Fruit fly (Drosophila melanogaster) whole organism, embryonic: Measurements from ENCODE around the gene OtopLc.

ENCODE experiments used
- Antp ChIP-seq: fragments of 200-800 bp; sonication (Bioruptor generic); optimal IDR thresholded peaks from 3 replicates; lab custom pipeline; 2016; ENCODE audit warnings: missing biosample characterization, missing genetic modification characterization
- BtbVII ChIP-seq: fragments of 200-800 bp; sonication (Bioruptor generic); optimal IDR thresholded peaks from 3 replicates; lab custom pipeline; 2017; ENCODE audit warnings: missing biosample characterization, mild to moderate bottlenecking, missing genetic modification characterization
- Bteb2 ChIP-seq: fragments of 200-800 bp; sonication (Bioruptor generic); optimal IDR thresholded peaks from 2 replicates; lab custom pipeline; 2016; ENCODE audit warnings: missing biosample characterization, missing genetic modification characterization
- CG13424 ChIP-seq: fragments of 200-800 bp; sonication (Bioruptor generic); optimal IDR thresholded peaks from 2 replicates; lab custom pipeline; 2019; ENCODE audit warnings: missing biosample characterization, mild to moderate bottlenecking, missing genetic modification characterization, moderate library complexity
- CG14014 ChIP-seq: fragments of 200-800 bp; sonication (Bioruptor generic); IDR thresholded peaks from 2 replicates; pipeline ENCODE4 v1.3.6; 2022; ENCODE audit warnings: missing biosample characterization, missing genetic modification characterization
- CG1529 ChIP-seq: fragments of 200-800 bp; sonication (Bioruptor generic); optimal IDR thresholded peaks from 3 replicates; lab custom pipeline; 2018; ENCODE audit warnings: missing biosample characterization, missing genetic modification characterization
- CG15696 ChIP-seq: fragments of 200-800 bp; sonication (Bioruptor generic); optimal IDR thresholded peaks from 2 replicates; lab custom pipeline; 2019; ENCODE audit warnings: missing biosample characterization, mild to moderate bottlenecking, missing genetic modification characterization, moderate library complexity
- CG17361 ChIP-seq: fragments of 200-800 bp; sonication (Bioruptor generic); IDR thresholded peaks from 3 replicates; pipeline ENCODE4 v1.3.6; 2022; ENCODE audit warnings: missing biosample characterization, missing genetic modification characterization
- CG18619 ChIP-seq: fragments of 200-800 bp; sonication (Bioruptor generic); optimal IDR thresholded peaks from 3 replicates; lab custom pipeline; 2017; ENCODE audit warnings: missing biosample characterization, mild to moderate bottlenecking, missing genetic modification characterization
- CG2875 ChIP-seq: fragments of 200-800 bp; sonication (Bioruptor generic); optimal IDR thresholded peaks from 2 replicates; lab custom pipeline; 2017; ENCODE audit warnings: missing biosample characterization, mild to moderate bottlenecking, missing genetic modification characterization, missing genetic modification reagents
- CG30020 ChIP-seq: fragments of 200-800 bp; optimal IDR thresholded peaks from 2 replicates; lab custom pipeline; 2019; ENCODE audit warnings: missing biosample characterization, mild to moderate bottlenecking, missing genetic modification characterization, moderate library complexity
- CG33213 ChIP-seq: fragments of 200-800 bp; sonication (Bioruptor generic); optimal IDR thresholded peaks from 3 replicates; lab custom pipeline; 2016; ENCODE audit warnings: missing biosample characterization, missing genetic modification characterization
- CG34422 ChIP-seq: fragments of 200-800 bp; sonication (Bioruptor generic); IDR thresholded peaks from 3 replicates; pipeline ENCODE4 v1.3.6; 2022; ENCODE audit warnings: missing biosample characterization, missing genetic modification characterization
- CG4282 ChIP-seq: fragments of 200-800 bp; sonication (Bioruptor generic); optimal IDR thresholded peaks from 2 replicates; lab custom pipeline; 2016; ENCODE audit warnings: missing biosample characterization, missing genetic modification characterization
- CG4617 ChIP-seq: fragments of 200-800 bp; sonication (Bioruptor generic); optimal IDR thresholded peaks from 3 replicates; lab custom pipeline; 2016; ENCODE audit warnings: missing biosample characterization, missing genetic modification characterization, borderline replicate concordance
- CG6813 ChIP-seq: fragments of 200-800 bp; sonication (Bioruptor generic); optimal IDR thresholded peaks from 2 replicates; lab custom pipeline; 2017; ENCODE audit warnings: missing biosample characterization, missing genetic modification characterization, mild to moderate bottlenecking, moderate library complexity, missing genetic modification reagents
- CG7987 ChIP-seq: fragments of 200-800 bp; sonication (Bioruptor generic); optimal IDR thresholded peaks from 2 replicates; lab custom pipeline; 2018; ENCODE audit warnings: missing biosample characterization, mild to moderate bottlenecking, missing genetic modification characterization, moderate library complexity
- CG8388 ChIP-seq: fragments of 200-800 bp; sonication (Bioruptor generic); optimal IDR thresholded peaks from 2 replicates; lab custom pipeline; 2019; ENCODE audit warnings: missing biosample characterization, mild to moderate bottlenecking, missing genetic modification characterization, moderate library complexity
- CTCF ChIP-seq: fragments of 200-800 bp; sonication (Bioruptor generic); optimal IDR thresholded peaks from 2 replicates; lab custom pipeline; 2017; ENCODE audit warnings: missing biosample characterization, mild to moderate bottlenecking, missing genetic modification characterization, moderate library complexity
- Dip2 ChIP-seq: fragments of 200-800 bp; sonication (Bioruptor generic); IDR thresholded peaks from 2 replicates; pipeline ENCODE4 v1.3.6; 2022; ENCODE audit warnings: missing biosample characterization, missing genetic modification characterization
- Doc3 ChIP-seq: fragments of 200-800 bp; sonication (Bioruptor generic); IDR thresholded peaks from 3 replicates; pipeline ENCODE4 v1.3.6; 2022; ENCODE audit warnings: missing biosample characterization, missing genetic modification characterization; ENCODE audit not compliant: partially characterized antibody
- MTF-1 ChIP-seq: fragments of 200-800 bp; sonication (Bioruptor generic); optimal IDR thresholded peaks from 2 replicates; lab custom pipeline; 2018; ENCODE audit warnings: missing biosample characterization, mild to moderate bottlenecking, missing genetic modification characterization, borderline replicate concordance
- Mad ChIP-seq: fragments of 200-800 bp; sonication (Bioruptor generic); optimal IDR thresholded peaks from 2 replicates; lab custom pipeline; 2016; ENCODE audit warnings: missing biosample characterization, missing genetic modification characterization
- Meics ChIP-seq: fragments of 200-800 bp; sonication (Bioruptor generic); optimal IDR thresholded peaks from 2 replicates; lab custom pipeline; 2017; ENCODE audit warnings: missing biosample characterization, mild to moderate bottlenecking, missing genetic modification characterization
- Nf-YA ChIP-seq: fragments of 200-800 bp; sonication (Bioruptor generic); IDR thresholded peaks from 2 replicates; pipeline ENCODE4 v1.3.6; 2022; ENCODE audit warnings: missing biosample characterization, missing genetic modification characterization
- Sry-β ChIP-seq: fragments of 200-800 bp; sonication (Bioruptor generic); optimal IDR thresholded peaks from 2 replicates; lab custom pipeline; 2018; ENCODE audit warnings: missing biosample characterization, mild to moderate bottlenecking, missing genetic modification characterization, moderate library complexity
- Sry-δ ChIP-seq: fragments of 200-800 bp; sonication (Bioruptor generic); optimal IDR thresholded peaks from 2 replicates; lab custom pipeline; 2016; ENCODE audit warnings: missing biosample characterization, missing genetic modification characterization
- TFAM ChIP-seq: fragments of 200-800 bp; sonication (Bioruptor generic); optimal IDR thresholded peaks from 2 replicates; lab custom pipeline; 2017; ENCODE audit warnings: missing biosample characterization, missing genetic modification characterization, inconsistent platforms
- amos ChIP-seq: fragments of 200-800 bp; sonication (Bioruptor generic); IDR thresholded peaks from 2 replicates; pipeline ENCODE4 v1.3.6; 2022; ENCODE audit warnings: missing biosample characterization, missing genetic modification characterization; ENCODE audit not compliant: partially characterized antibody
- btn ChIP-seq: fragments of 200-800 bp; sonication (Bioruptor generic); optimal IDR thresholded peaks from 2 replicates; lab custom pipeline; 2016; ENCODE audit warnings: missing biosample characterization, missing genetic modification characterization
- cad ChIP-seq: fragments of >200 bp; optimal IDR thresholded peaks from 2 replicates; lab custom pipeline; 2017; ENCODE audit warnings: missing biosample characterization, missing genetic modification characterization
- dan ChIP-seq: fragments of 200-800 bp; sonication (Bioruptor generic); IDR thresholded peaks from 2 replicates; pipeline ENCODE4 v1.3.6; 2022; ENCODE audit warnings: missing biosample characterization, missing genetic modification characterization
- dmrt11E ChIP-seq: fragments of 200-800 bp; sonication (Bioruptor generic); optimal IDR thresholded peaks from 3 replicates; lab custom pipeline; 2018; ENCODE audit warnings: missing biosample characterization, mild to moderate bottlenecking, missing genetic modification characterization, moderate library complexity
- ems ChIP-seq: fragments of 200-800 bp; sonication (Bioruptor generic); optimal IDR thresholded peaks from 3 replicates; lab custom pipeline; 2016; ENCODE audit warnings: missing biosample characterization, missing genetic modification characterization
- ham ChIP-seq: fragments of 200-800 bp; sonication (Bioruptor generic); IDR thresholded peaks from 2 replicates; pipeline ENCODE4 v1.3.6; 2022; ENCODE audit warnings: missing biosample characterization, missing genetic modification characterization
- her ChIP-seq: fragments of 200-800 bp; sonication (Bioruptor generic); optimal IDR thresholded peaks from 2 replicates; lab custom pipeline; 2016; ENCODE audit warnings: missing biosample characterization, missing genetic modification characterization
- klu ChIP-seq: fragments of 200-800 bp; sonication (Bioruptor generic); IDR thresholded peaks from 2 replicates; pipeline ENCODE4 v1.3.6; 2022; ENCODE audit warnings: missing biosample characterization, missing genetic modification characterization
- peb ChIP-seq: fragments of 200-800 bp; sonication (Bioruptor generic); IDR thresholded peaks from 2 replicates; pipeline ENCODE4 v1.3.6; 2022; ENCODE audit warnings: missing biosample characterization, missing genetic modification characterization
- sim ChIP-seq: fragments of 200-800 bp; sonication (Bioruptor generic); IDR thresholded peaks from 2 replicates; pipeline ENCODE4 v1.3.6; 2022; ENCODE audit warnings: missing biosample characterization, missing genetic modification characterization
- slbo ChIP-seq: fragments of 200-800 bp; sonication (Bioruptor generic); IDR thresholded peaks from 2 replicates; pipeline ENCODE4 v1.3.6; 2022; ENCODE audit warnings: missing biosample characterization, missing genetic modification characterization
- toy ChIP-seq: fragments of 200-800 bp; sonication (Bioruptor generic); IDR thresholded peaks from 2 replicates; pipeline ENCODE4 v1.3.6; 2022; ENCODE audit warnings: missing biosample characterization, missing genetic modification characterization
- ttk ChIP-seq: fragments of 200-800 bp; sonication (Bioruptor generic); IDR thresholded peaks from 2 replicates; pipeline ENCODE4 v2.1.2; 2022; ENCODE audit warnings: missing biosample characterization, missing genetic modification characterization

The OtopLc gene

DNA sequence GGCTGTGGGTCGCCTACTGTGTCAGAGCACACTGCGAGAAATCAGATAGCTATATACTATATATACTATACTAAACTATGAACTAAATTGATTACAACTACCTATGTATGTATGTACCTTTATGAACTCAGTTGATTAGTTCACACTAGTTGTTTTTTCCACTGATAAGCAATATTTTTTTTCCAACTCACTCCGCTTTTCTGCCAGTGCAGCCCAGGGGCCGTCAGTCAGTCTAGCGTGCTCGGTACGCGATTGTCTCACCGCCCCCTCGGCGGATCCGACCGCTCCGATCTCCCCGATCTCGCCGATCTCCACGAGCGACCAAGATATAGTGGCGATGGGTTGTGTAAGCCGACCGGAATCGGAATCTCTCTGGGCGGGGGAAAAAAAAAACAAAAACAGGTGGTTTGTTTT, 43.2 kb upstream of the OtopLc start (continued):
- TF ChIP-seq TFAM (GFP tag; lab: Kevin White, UChicago) (no peak), BtbVII (GFP tag; lab: Kevin White, UChicago) (peak; percentile 89), CG14014 (GFP tag; lab: Robert Waterston, UW) (peak; percentile 89), CG1529 (GFP tag; lab: Kevin White, UChicago) (peak; percentile 44), ham (GFP tag; lab: Robert Waterston, UW) (0 out of 2 replicates have a peak, but pooled peaks have one; percentile 44), Nf-YA (GFP tag; lab: Robert Waterston, UW) (peak; percentile 88), dmrt11E (tag; lab: Kevin White, UChicago) (no peak), Meics (GFP tag; lab: Kevin White, UChicago) (peak; percentile 90), btn (GFP tag; lab: Kevin White, UChicago) (peak; percentile 12), slbo (GFP tag; lab: Robert Waterston, UW) (peak; percentile 89), dan (0 out of 2 replicates have a peak, but pooled peaks have one; percentile 35), toy (GFP tag; lab: Robert Waterston, UW) (peak; percentile 88), Antp (GFP tag; lab: Kevin White, UChicago) (peak; percentile 60), MTF-1 (peak; percentile 34), CG6813 (peak; percentile 76), CG4282 (GFP tag; lab: Kevin White, UChicago) (no peak), Sry-δ (GFP tag; lab: Kevin White, UChicago) (peak; percentile 30), CG17361 (GFP tag; lab: Robert Waterston, UW) (peak; percentile 81), CG7987 (peak; percentile 58), klu (peak; percentile 90), peb (peak; percentile 82), Bteb2 (GFP tag; lab: Kevin White, UChicago) (peak; percentile 67), her (GFP tag; lab: Kevin White, UChicago) (peak; percentile 38), CG34422 (GFP tag; lab: Robert Waterston, UW) (peak; percentile 92), CG30020 (tag; lab: Kevin White, UChicago) (no peak), amos (GFP tag; lab: Robert Waterston, UW) (no peak), Doc3 (GFP tag; lab: Robert Waterston, UW) (no peak), CG13424 (peak; percentile 79), ems (peak; percentile 71), CG4617 (GFP tag; lab: Kevin White, UChicago) (peak; percentile 31), Mad (peak; percentile 52), Dip2 (GFP tag; lab: Robert Waterston, UW) (peak; percentile 41; the same call in 1 of the 2 replicates), CG33213 (GFP tag; lab: Kevin White, UChicago) (no peak), Sry-β (GFP tag; lab: Kevin White, UChicago) (no peak), sim (GFP tag; lab: Robert Waterston, UW) (0 out of 2 replicates have a peak, but pooled peaks have one; percentile 38), CG15696 (tag; lab: Kevin White, UChicago) (peak; percentile 44), ttk (GFP tag; lab: Robert Waterston, UW) (peak; percentile 88), CG2875 (GFP tag; lab: Kevin White, UChicago) (peak; percentile 64), CG8388 (GFP tag; lab: Kevin White, UChicago) (peak; percentile 64), CG18619 (GFP tag; lab: Kevin White, UChicago) (peak; percentile 62), CTCF (GFP tag; lab: Kevin White, UChicago) (peak; percentile 36), cad (GFP tag; lab: Kevin White, UChicago) (no peak)
- TF ChIP-seq, all 482 proteins: peak for 366
